Worm (Caenorhabditis elegans): ENCODE results near the gene T13F2.2.

DNA sequence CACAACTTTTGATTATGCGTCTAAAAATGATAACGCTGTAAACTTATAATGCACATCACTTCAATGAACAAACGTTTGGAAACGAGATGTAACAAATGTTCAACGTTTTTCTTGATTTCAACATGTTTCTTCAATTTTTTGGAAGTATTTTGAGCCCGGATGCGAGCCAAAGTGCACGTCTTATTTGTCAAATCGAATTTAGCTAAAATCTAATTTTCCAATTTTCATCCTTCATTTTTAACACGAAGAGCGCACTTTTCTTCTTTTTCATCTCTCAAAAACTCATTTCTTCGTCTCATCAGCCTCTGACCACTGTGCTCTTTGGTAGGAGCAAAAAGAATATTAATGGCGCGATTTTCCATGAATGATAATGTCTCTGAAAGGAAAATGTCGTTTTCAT lies 1.2 kb upstream of the T13F2.2 start:
- TF ChIP-seq dao-5 (tag; optimal IDR thresholded peaks at IDR 0.05), result no peak
- TF ChIP-seq W03F9.2 (tag; optimal IDR thresholded peaks at IDR 0.05), result no peak
